Worm (Caenorhabditis elegans): Measurements from ENCODE around the gene npp-21.

DNA sequence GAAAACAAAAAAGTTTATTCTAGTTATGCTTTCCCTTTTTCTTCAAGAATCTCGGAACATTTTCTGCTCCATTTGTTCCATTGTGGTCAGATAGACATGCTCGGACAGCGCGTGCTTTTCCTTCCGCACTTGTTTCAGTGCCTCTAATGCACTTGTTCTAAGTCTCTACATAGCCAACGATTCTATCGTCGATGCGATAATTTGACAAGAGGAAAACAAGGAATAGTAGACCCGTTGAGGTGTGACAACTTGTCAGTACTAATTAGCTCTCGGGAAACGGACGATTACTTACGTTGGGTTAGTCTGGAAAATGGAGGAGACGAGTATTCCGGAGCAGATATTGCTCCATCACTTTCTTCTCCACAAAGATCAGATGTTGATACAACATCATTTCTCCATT lies 11.2 kb upstream of the npp-21 start:
- TF ChIP-seq lin-15B (tag; optimal IDR thresholded peaks at IDR 0.05) (no peak), lin-35 (GFP tag; optimal IDR thresholded peaks at IDR 0.05) (no peak), ama-1 (optimal IDR thresholded peaks at IDR 0.05) (no peak), elt-3 (tag; optimal IDR thresholded peaks at IDR 0.05) (no peak), nhr-11 (tag; optimal IDR thresholded peaks at IDR 0.05) (no peak), mef-2 (tag; optimal IDR thresholded peaks at IDR 0.05) (no peak), lin-39 (tag; optimal IDR thresholded peaks at IDR 0.05) (no peak)
